Worm (Caenorhabditis elegans) whole organism, mixed stage, embryonic: ENCODE results near the gene lbp-2.

Experiments
- elt-3 ChIP-seq: fragments of 150-350 bp; optimal IDR thresholded peaks from 2 replicates; lab custom pipeline; 2014; ENCODE audit warnings: missing biosample characterization, missing genetic modification characterization
- lin-13 ChIP-seq: fragments of 150-350 bp; optimal IDR thresholded peaks from 2 replicates; lab custom pipeline; 2014; ENCODE audit warnings: missing biosample characterization, missing genetic modification characterization
- lsy-2 ChIP-seq: fragments of 150-350 bp; optimal IDR thresholded peaks from 2 replicates; lab custom pipeline; 2014; ENCODE audit warnings: missing biosample characterization, missing genetic modification characterization
- nhr-237 ChIP-seq: fragments of 150-350 bp; optimal IDR thresholded peaks from 2 replicates; lab custom pipeline; 2014; ENCODE audit warnings: missing biosample characterization, missing genetic modification characterization
- nhr-76 ChIP-seq: sonication (generic microtip); optimal IDR thresholded peaks from 2 replicates; lab custom pipeline; 2017; ENCODE audit warnings: missing biosample characterization, missing genetic modification characterization
- sem-2 ChIP-seq: fragments of 200-800 bp; sonication (Bioruptor generic); optimal IDR thresholded peaks from 2 replicates; lab custom pipeline; 2018; ENCODE audit warnings: mild to moderate bottlenecking, missing genetic modification characterization, missing compliant biosample characterization
- snpc-4 ChIP-seq: fragments of 150-350 bp; optimal IDR thresholded peaks from 2 replicates; lab custom pipeline; 2014; ENCODE audit warnings: missing biosample characterization, missing genetic modification characterization
- unc-39 ChIP-seq: fragments of 150-350 bp; optimal IDR thresholded peaks from 2 replicates; lab custom pipeline; 2014; ENCODE audit warnings: missing biosample characterization, missing genetic modification characterization
- unc-62 ChIP-seq: fragments of 150-350 bp; optimal IDR thresholded peaks from 2 replicates; lab custom pipeline; 2014; ENCODE audit warnings: missing biosample characterization, missing genetic modification reagents, missing genetic modification characterization
- zip-8 ChIP-seq: fragments of 150-350 bp; optimal IDR thresholded peaks from 2 replicates; lab custom pipeline; 2014; ENCODE audit warnings: missing biosample characterization, missing genetic modification characterization

- no peak for TF ChIP-seq lin-13 (tag; lab: Kevin White, UChicago)
- TF ChIP-seq unc-62 (GFP tag; lab: Kevin White, UChicago) = no peak
- TF ChIP-seq nhr-76 (tag; lab: Kevin White, UChicago) = no peak
- TF ChIP-seq elt-3 (tag; lab: Kevin White, UChicago) = no peak
- TF ChIP-seq lsy-2 (tag; lab: Kevin White, UChicago) = no peak
- no peak for TF ChIP-seq sem-2 (GFP tag; lab: Kevin White, UChicago)
- TF ChIP-seq unc-39 (tag; lab: Kevin White, UChicago) = no peak
- TF ChIP-seq nhr-237 (tag; lab: Kevin White, UChicago) = no peak
- TF ChIP-seq snpc-4 (tag; lab: Kevin White, UChicago) = no peak
- no peak for TF ChIP-seq zip-8 (tag; lab: Kevin White, UChicago)
Measured at ce11 chrX:3298582-3298981, 38.2 kb downstream of the lbp-2 start, which contains the start of gene K09C4.1.
